Worm (Caenorhabditis elegans): ENCODE data around the gene nhr-190.
A peak's percentile ranks its signal among the peaks of the same experiment; 100 is the strongest.

The nhr-190 gene

DNA sequence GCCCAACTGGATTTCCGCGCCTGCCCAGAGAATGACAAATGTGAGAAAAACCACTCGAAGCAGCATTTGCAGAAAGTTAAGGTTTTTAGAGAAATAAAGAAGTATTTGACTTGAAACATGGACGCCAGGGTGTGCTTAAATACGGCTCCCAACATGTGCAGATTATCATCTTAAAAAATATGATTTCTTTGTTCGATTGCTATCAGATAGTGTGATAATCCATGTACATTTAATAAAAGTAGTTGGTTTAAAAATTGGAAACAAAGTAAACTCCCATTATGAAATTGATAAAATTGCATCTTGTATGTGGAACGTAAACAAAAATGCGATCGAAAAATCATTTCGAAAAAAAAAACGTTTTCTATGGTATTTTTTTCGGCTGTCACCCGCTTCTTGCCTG is 15.1 kb downstream of the nhr-190 start, which contains the start of gene F48G7.8:
Gene F48G7.8, minus strand, starts transcription at position 101 of the 400 bp plus-strand sequence.
- TF ChIP-seq mep-1 (tag; optimal IDR thresholded peaks at IDR 0.05): no peak

DNA sequence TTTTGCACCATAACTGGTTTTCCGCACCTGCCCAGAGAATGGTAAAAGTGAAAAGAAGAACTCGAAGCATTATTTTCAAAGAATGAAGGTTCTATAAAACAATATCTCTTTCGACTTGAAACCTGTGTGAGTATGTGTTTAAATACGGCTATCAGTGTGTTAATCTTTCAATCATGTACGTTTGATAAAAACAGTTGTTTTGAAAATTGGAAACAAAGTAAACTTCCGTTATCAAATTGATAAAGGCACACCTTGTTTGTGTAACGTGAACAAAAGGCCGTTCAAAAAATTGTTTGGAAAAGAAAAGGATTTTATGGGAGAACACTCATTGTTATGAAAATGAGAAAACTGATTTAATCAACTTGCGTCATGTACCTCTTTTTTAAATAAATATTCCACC is 16.4 kb downstream of the nhr-190 start, which contains the start of gene F48G7.7:
Gene F48G7.7, minus strand, starts transcription at position 101 of the 400 bp plus-strand sequence.
- TF ChIP-seq unc-130 (GFP tag; optimal IDR thresholded peaks at IDR 0.05) (no peak), ceh-62 (tag; optimal IDR thresholded peaks at IDR 0.05) (no peak), gei-8 (GFP tag; optimal IDR thresholded peaks at IDR 0.05) (no peak), tra-1 (GFP tag; IDR thresholded peaks at IDR 0.05) (no peak), daf-16 (GFP tag; optimal IDR thresholded peaks at IDR 0.05) (no peak), daf-16 (tag; optimal IDR thresholded peaks at IDR 0.05) (peak; percentile 10), sdz-12 (GFP tag; optimal IDR thresholded peaks at IDR 0.05) (no peak), duxl-1 (tag; optimal IDR thresholded peaks at IDR 0.05; ENCODE audit: poor library complexity) (no peak), daf-19 (GFP tag; conservative IDR thresholded peaks at IDR 0.05) (no peak), cey-2 (tag; optimal IDR thresholded peaks at IDR 0.05; ENCODE audit: borderline replicate concordance, insufficient read depth) (no peak), unc-62 (GFP tag; optimal IDR thresholded peaks at IDR 0.05 in 1 of 2) (peak in 1 of 2 experiments; percentile 29), unc-62 (tag; optimal IDR thresholded peaks at IDR 0.05) (no peak), lin-13 (GFP tag; optimal IDR thresholded peaks at IDR 0.05) (no peak), F26F4.8 (GFP tag; conservative IDR thresholded peaks at IDR 0.05) (no peak), mdl-1 (tag; optimal IDR thresholded peaks at IDR 0.05) (no peak), ceh-82 (tag; optimal IDR thresholded peaks at IDR 0.05) (no peak), aha-1 (tag) (no peak), ceh-44 (GFP tag; IDR thresholded peaks at IDR 0.05) (no peak), Y48G9A.11 (GFP tag; IDR thresholded peaks at IDR 0.05) (no peak)

DNA sequence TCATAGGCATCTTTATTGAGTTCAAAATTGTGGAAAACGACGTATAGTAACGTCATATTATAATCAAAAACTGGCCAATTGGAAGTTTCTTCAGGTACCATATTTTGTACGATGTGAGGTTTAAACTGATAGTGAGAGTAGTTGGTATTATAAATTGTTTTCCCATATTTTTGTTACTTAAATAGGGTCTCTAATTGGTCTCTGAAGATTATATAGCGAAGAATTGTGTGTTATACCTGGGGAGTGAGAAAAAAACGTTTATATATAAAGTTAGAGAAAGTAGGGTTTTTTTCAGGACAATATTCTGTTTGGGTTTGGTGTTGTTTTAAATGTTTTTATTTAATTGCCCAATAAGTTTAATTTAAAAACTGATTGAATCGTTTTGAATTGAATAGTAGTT is 17.8 kb downstream of the nhr-190 start, which contains the start of gene srt-17:
Gene srt-17, minus strand, starts transcription at position 101 of the 400 bp plus-strand sequence.
- TF ChIP-seq unc-62 (GFP tag; optimal IDR thresholded peaks at IDR 0.05 in 1 of 2): no peak
- TF ChIP-seq unc-62 (tag; optimal IDR thresholded peaks at IDR 0.05): no peak
- TF ChIP-seq mep-1 (tag; optimal IDR thresholded peaks at IDR 0.05): no peak
- no peak for TF ChIP-seq fkh-10 (GFP tag; optimal IDR thresholded peaks at IDR 0.05)
- no peak for TF ChIP-seq lin-38 (GFP tag; IDR thresholded peaks at IDR 0.05)
- no peak for TF ChIP-seq daf-12 (tag; optimal IDR thresholded peaks at IDR 0.05)
- no peak for TF ChIP-seq dpl-1 (GFP tag; optimal IDR thresholded peaks at IDR 0.05)
- no peak for TF ChIP-seq ceh-44 (GFP tag; IDR thresholded peaks at IDR 0.05)
- TF ChIP-seq lin-29 (GFP tag; IDR thresholded peaks at IDR 0.05): no peak

DNA sequence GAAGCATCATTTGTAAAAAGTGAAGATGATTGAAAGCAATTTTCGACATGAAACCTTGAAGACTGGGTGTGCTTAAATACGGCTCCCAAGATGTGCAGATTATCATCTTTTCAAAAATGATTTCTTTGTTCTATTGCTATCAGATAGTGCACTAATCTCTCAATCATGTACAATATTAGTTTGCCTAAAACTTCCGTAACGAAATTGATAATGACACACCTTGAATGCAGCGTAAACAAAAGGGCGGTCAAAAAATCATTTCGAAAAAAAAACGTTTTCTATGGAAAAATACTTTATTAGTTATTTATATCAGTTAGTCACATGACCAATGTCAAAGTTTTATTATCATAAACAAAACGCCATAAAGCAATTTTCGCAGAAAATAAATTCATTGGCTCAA is 19.8 kb downstream of the nhr-190 start, which contains the start of gene F48G7.5:
Gene F48G7.5, minus strand, starts transcription at position 34 of the 400 bp plus-strand sequence.
- TF ChIP-seq lsy-2 (tag; optimal IDR thresholded peaks at IDR 0.05) (no peak), dve-1 (tag; optimal IDR thresholded peaks at IDR 0.05; ENCODE audit: insufficient read depth) (peak; percentile 6), daf-16 (GFP tag; optimal IDR thresholded peaks at IDR 0.05) (no peak), daf-16 (tag; optimal IDR thresholded peaks at IDR 0.05) (peak; percentile 78), pqm-1 (tag; optimal IDR thresholded peaks at IDR 0.05) (peak; percentile 26)

DNA sequence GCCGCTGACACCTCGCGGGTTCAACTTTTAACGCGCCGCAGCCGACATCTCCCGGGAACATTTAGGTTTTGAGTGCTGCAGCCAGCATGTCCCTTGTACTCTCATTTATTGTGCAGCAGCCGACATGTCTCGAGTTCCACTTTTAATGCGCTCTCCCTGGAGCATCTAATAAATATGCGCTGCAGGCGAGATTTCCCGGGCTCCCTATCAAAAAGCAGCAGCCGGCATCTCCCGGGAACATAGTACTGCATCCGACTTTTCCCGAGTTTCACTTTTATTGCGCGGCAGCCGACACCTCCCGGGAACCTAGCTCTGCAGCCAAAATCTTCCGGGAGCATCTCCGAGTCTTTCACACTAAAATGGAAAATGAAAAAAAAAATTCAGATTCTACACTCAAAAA is 21.7 kb downstream of the nhr-190 start:
- TF ChIP-seq aha-1 (tag) (peak; percentile 3), set-16 (GFP tag; IDR thresholded peaks at IDR 0.05) (peak; percentile 51), nhr-102 (tag; optimal IDR thresholded peaks at IDR 0.05) (no peak)

DNA sequence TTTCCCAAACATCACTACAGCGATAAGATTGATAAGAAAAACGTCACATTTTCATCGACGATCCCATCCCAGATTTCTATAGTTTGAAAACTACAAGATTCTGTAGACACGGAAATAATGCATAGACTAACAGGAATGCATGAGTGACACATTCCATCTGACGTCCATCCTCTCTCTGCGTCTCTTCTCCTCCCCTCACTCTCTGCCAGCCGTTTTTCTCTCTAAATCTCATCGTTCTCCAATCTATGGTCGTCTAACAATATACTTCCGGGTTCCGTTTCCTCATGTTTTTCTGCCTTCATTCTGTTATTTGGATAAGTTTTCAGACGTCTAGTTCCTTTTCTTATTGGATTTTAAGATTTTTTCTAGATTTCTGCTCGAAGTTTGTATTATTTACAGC is 23.7 kb downstream of the nhr-190 start, which contains the start of gene F48G7.4:
Gene F48G7.4, plus strand, starts transcription at position 400 of the 400 bp plus-strand sequence.
- TF ChIP-seq hif-1 (tag; optimal IDR thresholded peaks at IDR 0.05) (peak in 1 of 2 experiments; percentile 26), cey-2 (tag; optimal IDR thresholded peaks at IDR 0.05; ENCODE audit: borderline replicate concordance, insufficient read depth) (no peak), nhr-102 (tag; optimal IDR thresholded peaks at IDR 0.05) (no peak), F37D6.2 (tag; optimal IDR thresholded peaks at IDR 0.05) (peak; percentile 15), nhr-28 (tag; optimal IDR thresholded peaks at IDR 0.05) (peak; percentile 74), daf-8 (GFP tag; IDR thresholded peaks at IDR 0.05) (no peak), mxl-2 (GFP tag; conservative IDR thresholded peaks at IDR 0.05) (no peak), madf-9 (GFP tag; conservative IDR thresholded peaks at IDR 0.05) (no peak), Y75B8A.6 (GFP tag; IDR thresholded peaks at IDR 0.05) (no peak), R02D3.7 (tag; optimal IDR thresholded peaks at IDR 0.05) (no peak), D1046.2 (GFP tag; IDR thresholded peaks at IDR 0.05) (no peak), arid-1 (GFP tag; conservative IDR thresholded peaks at IDR 0.05) (no peak), F10B5.3 (tag; optimal IDR thresholded peaks at IDR 0.05) (no peak), snpc-1.2 (GFP tag; IDR thresholded peaks at IDR 0.05) (no peak), zip-11 (GFP tag; IDR thresholded peaks at IDR 0.05) (no peak)
